Fruit fly (Drosophila melanogaster): Measurements from ENCODE around the gene JYalpha.

- TF ChIP-seq CG32532 (GFP tag; IDR thresholded peaks at IDR 0.05) (no peak), sr (GFP tag; IDR thresholded peaks at IDR 0.05) (no peak), crol (GFP tag; IDR thresholded peaks at IDR 0.05) (no peak), crp (GFP tag; optimal IDR thresholded peaks at IDR 0.05) (no peak), CG15011 (GFP tag; optimal IDR thresholded peaks at IDR 0.05) (no peak), CG3838 (GFP tag; optimal IDR thresholded peaks at IDR 0.05) (no peak), tin (GFP tag; optimal IDR thresholded peaks at IDR 0.05) (no peak), ttk (GFP tag; IDR thresholded peaks at IDR 0.05) (no peak), tx (GFP tag; optimal IDR thresholded peaks at IDR 0.05) (no peak), CG2202 (tag; optimal IDR thresholded peaks at IDR 0.05) (no peak)
Measured at dm6 chr4:44780-45179, 44.1 kb downstream of the JYalpha start.

Data from whole organism, embryonic.